Worm (Caenorhabditis elegans): ENCODE measurements around the gene cnep-1.

The cnep-1 gene

ce11 chrII:7317468-7317867, 7.3 kb downstream of the cnep-1 start, which contains the start of gene F21D12.2:
F21D12.2 (plus strand) TSS chrII:7317768.
- TF ChIP-seq eor-1 (tag; optimal IDR thresholded peaks at IDR 0.05) (no peak), fkh-10 (GFP tag; optimal IDR thresholded peaks at IDR 0.05) (no peak)

ce11 chrII:7319471-7319870, 9.3 kb downstream of the cnep-1 start:
- peak; percentile 58 for TF ChIP-seq lsy-12 (tag; optimal IDR thresholded peaks at IDR 0.05)
- TF ChIP-seq nhr-43 (tag; optimal IDR thresholded peaks at IDR 0.05; ENCODE audit: poor library complexity, severe bottlenecking) = peak; percentile 25
- no peak for TF ChIP-seq nhr-25 (tag; optimal IDR thresholded peaks at IDR 0.05)

- peak; percentile 11 for TF ChIP-seq egl-5 (tag; optimal IDR thresholded peaks at IDR 0.05)
- no peak for TF ChIP-seq aly-2 (tag; optimal IDR thresholded peaks at IDR 0.05)
- TF ChIP-seq tbx-2 (tag; optimal IDR thresholded peaks at IDR 0.05) = no peak
- no peak for TF ChIP-seq lsy-12 (tag; optimal IDR thresholded peaks at IDR 0.05)
- TF ChIP-seq nhr-11 (tag; optimal IDR thresholded peaks at IDR 0.05) = peak; percentile 67
- TF ChIP-seq nfya-1 (tag; optimal IDR thresholded peaks at IDR 0.05; ENCODE audit: insufficient read depth) = peak; percentile 20
- TF ChIP-seq snpc-4 (tag; optimal IDR thresholded peaks at IDR 0.05) = peak; percentile 21
- TF ChIP-seq lin-39 (tag; optimal IDR thresholded peaks at IDR 0.05) = peak; percentile 66
- TF ChIP-seq nhr-43 (tag; optimal IDR thresholded peaks at IDR 0.05; ENCODE audit: poor library complexity, severe bottlenecking) = no peak
- TF ChIP-seq unc-62 (GFP tag; optimal IDR thresholded peaks at IDR 0.05) = peak; percentile 79
- TF ChIP-seq nhr-23 (tag; optimal IDR thresholded peaks at IDR 0.05) = no peak
- no peak for TF ChIP-seq R02D3.7 (tag; optimal IDR thresholded peaks at IDR 0.05)
These were observed 13.2 kb downstream of the cnep-1 start for ce11 chrII:7323317-7323716.

- TF ChIP-seq ama-1 (optimal IDR thresholded peaks at IDR 0.05) = peak; percentile 8
- no peak for TF ChIP-seq nhr-12 (tag; optimal IDR thresholded peaks at IDR 0.05)
These were observed 13.8 kb downstream of the cnep-1 start, which contains the start of gene F21D12.3 for ce11 chrII:7323925-7324324. F21D12.3 (minus strand) TSS chrII:7324025.

ce11 chrII:7325063-7325480, 14.9 kb downstream of the cnep-1 start:
- TF ChIP-seq sea-2 (GFP tag; optimal IDR thresholded peaks at IDR 0.05) (no peak), ceh-16 (tag; optimal IDR thresholded peaks at IDR 0.05) (no peak), ceh-82 (tag; optimal IDR thresholded peaks at IDR 0.05) (no peak), ama-1 (optimal IDR thresholded peaks at IDR 0.05) (no peak), ztf-11 (tag; optimal IDR thresholded peaks at IDR 0.05) (no peak), ceh-28 (tag; optimal IDR thresholded peaks at IDR 0.05) (no peak), nhr-12 (tag; optimal IDR thresholded peaks at IDR 0.05) (no peak), pqm-1 (tag; optimal IDR thresholded peaks at IDR 0.05) (no peak), lin-39 (tag; optimal IDR thresholded peaks at IDR 0.05) (peak; percentile 37), nfya-1 (tag; optimal IDR thresholded peaks at IDR 0.05; ENCODE audit: insufficient read depth) (peak; percentile 37), skn-1 (tag; optimal IDR thresholded peaks at IDR 0.05) (no peak), nhr-25 (tag; optimal IDR thresholded peaks at IDR 0.05) (no peak), zag-1 (tag; optimal IDR thresholded peaks at IDR 0.05) (no peak), elt-2 (tag; optimal IDR thresholded peaks at IDR 0.05) (no peak), daf-12 (tag; optimal IDR thresholded peaks at IDR 0.05) (no peak), mml-1 (tag; optimal IDR thresholded peaks at IDR 0.05) (no peak), nhr-76 (tag; optimal IDR thresholded peaks at IDR 0.05) (no peak), ceh-9 (tag; optimal IDR thresholded peaks at IDR 0.05) (no peak), fkh-10 (GFP tag; optimal IDR thresholded peaks at IDR 0.05) (peak; percentile 67), fkh-2 (tag; optimal IDR thresholded peaks at IDR 0.05) (no peak), mdl-1 (tag; optimal IDR thresholded peaks at IDR 0.05) (no peak), elt-1 (tag; optimal IDR thresholded peaks at IDR 0.05) (no peak)

ce11 chrII:7326199-7326598, 16.1 kb downstream of the cnep-1 start:
- TF ChIP-seq unc-39 (tag; optimal IDR thresholded peaks at IDR 0.05) = no peak
- no peak for TF ChIP-seq ama-1 (optimal IDR thresholded peaks at IDR 0.05)
- peak; percentile 60 for TF ChIP-seq fkh-10 (GFP tag; optimal IDR thresholded peaks at IDR 0.05)
- no peak for TF ChIP-seq ztf-4 (tag; optimal IDR thresholded peaks at IDR 0.05)
- TF ChIP-seq mdl-1 (tag; optimal IDR thresholded peaks at IDR 0.05) = no peak
- TF ChIP-seq daf-12 (tag; optimal IDR thresholded peaks at IDR 0.05) = no peak
- no peak for TF ChIP-seq nhr-25 (tag; optimal IDR thresholded peaks at IDR 0.05)

Measured in whole organism, L3 larva.